Fruit fly (Drosophila melanogaster) whole organism, embryonic: ENCODE data around the gene CG31638.

ENCODE experiments used
- Ada2b ChIP-seq: fragments of 200-800 bp; sonication (Bioruptor generic); IDR thresholded peaks from 2 replicates; pipeline ENCODE4 v1.3.6; 2022; ENCODE audit warnings: missing biosample characterization, missing genetic modification characterization
- Awh ChIP-seq: fragments of 200-800 bp; sonication (Bioruptor generic); IDR thresholded peaks from 2 replicates; pipeline ENCODE4, ENCODE4 v1.3.6; 2022; ENCODE audit warnings: missing biosample characterization, missing genetic modification characterization
- C15 ChIP-seq: fragments of 200-800 bp; sonication (Bioruptor generic); IDR thresholded peaks from 3 replicates; pipeline ENCODE4 v1.3.6; 2022; ENCODE audit warnings: missing biosample characterization, missing genetic modification characterization
- CG10565 ChIP-seq: fragments of 200-800 bp; sonication (Bioruptor generic); optimal IDR thresholded peaks from 3 replicates; lab custom pipeline; 2016; ENCODE audit warnings: missing biosample characterization, mild to moderate bottlenecking, missing genetic modification characterization
- CG12236 ChIP-seq: fragments of 200-800 bp; sonication (Bioruptor generic); optimal IDR thresholded peaks from 2 replicates; lab custom pipeline; 2016; ENCODE audit warnings: missing biosample characterization, missing genetic modification characterization
- CG13287 ChIP-seq: fragments of 200-800 bp; sonication (Bioruptor generic); IDR thresholded peaks from 2 replicates; pipeline ENCODE4 v1.3.6; 2022; ENCODE audit warnings: missing biosample characterization, missing genetic modification characterization; ENCODE audit not compliant: partially characterized antibody
- CG13624 ChIP-seq: fragments of 200-800 bp; sonication (Bioruptor generic); optimal IDR thresholded peaks from 2 replicates; lab custom pipeline; 2016; ENCODE audit warnings: missing biosample characterization, missing genetic modification characterization
- CG17186 ChIP-seq: fragments of 200-800 bp; sonication (Bioruptor generic); optimal IDR thresholded peaks from 3 replicates; lab custom pipeline; 2017; ENCODE audit warnings: missing biosample characterization, missing genetic modification reagents, missing genetic modification characterization
- CG17829 ChIP-seq: fragments of 200-800 bp; optimal IDR thresholded peaks from 2 replicates; lab custom pipeline; 2019; ENCODE audit warnings: missing biosample characterization, mild to moderate bottlenecking, missing genetic modification characterization, moderate library complexity
- CG18011 ChIP-seq: fragments of 200-800 bp; sonication (Bioruptor generic); optimal IDR thresholded peaks from 2 replicates; lab custom pipeline; 2017; ENCODE audit warnings: missing biosample characterization, missing genetic modification characterization, mild to moderate bottlenecking, moderate library complexity, missing genotype
- CG18599 ChIP-seq: fragments of 200-800 bp; sonication (Bioruptor generic); optimal IDR thresholded peaks from 3 replicates; lab custom pipeline; 2017; ENCODE audit warnings: missing biosample characterization, missing genetic modification characterization, mild to moderate bottlenecking, moderate library complexity, missing genetic modification reagents
- CG32767 ChIP-seq: fragments of 200-800 bp; sonication (Bioruptor generic); IDR thresholded peaks from 2 replicates; pipeline ENCODE4 v1.3.6; 2022; ENCODE audit warnings: missing biosample characterization, missing genetic modification characterization
- CG32772 ChIP-seq: fragments of 200-800 bp; sonication (Bioruptor generic); IDR thresholded peaks from 2 replicates; pipeline ENCODE4 v1.3.6; 2022; ENCODE audit warnings: missing biosample characterization, missing genetic modification characterization
- CG3407 ChIP-seq: fragments of 200-800 bp; sonication (Bioruptor generic); optimal IDR thresholded peaks from 2 replicates; lab custom pipeline; 2018; ENCODE audit warnings: missing biosample characterization, mild to moderate bottlenecking, missing genetic modification characterization
- CG3726 ChIP-seq: fragments of 200-800 bp; sonication (Bioruptor generic); IDR thresholded peaks from 3 replicates; pipeline ENCODE4, ENCODE4 v1.3.6; 2022; ENCODE audit warnings: missing biosample characterization, missing genetic modification characterization
- CG3995 ChIP-seq: fragments of 200-800 bp; sonication (Bioruptor generic); optimal IDR thresholded peaks from 3 replicates; lab custom pipeline; 2016; ENCODE audit warnings: missing biosample characterization, missing genetic modification characterization
- CG4328 ChIP-seq: fragments of 200-800 bp; sonication (Bioruptor generic); optimal IDR thresholded peaks from 3 replicates; lab custom pipeline; 2017; ENCODE audit warnings: missing biosample characterization, missing genetic modification reagents, missing genetic modification characterization
- CG4360 ChIP-seq: fragments of 200-800 bp; sonication (Bioruptor generic); IDR thresholded peaks from 2 replicates; pipeline ENCODE4 v1.3.6; 2022; ENCODE audit warnings: missing biosample characterization, missing genetic modification characterization
- CG4854 ChIP-seq: fragments of 200-800 bp; sonication (Bioruptor generic); optimal IDR thresholded peaks from 2 replicates; lab custom pipeline; 2016; ENCODE audit warnings: missing biosample characterization, missing genetic modification characterization, inconsistent platforms
- CG5180 ChIP-seq: fragments of 200-800 bp; sonication (Bioruptor generic); optimal IDR thresholded peaks from 3 replicates; lab custom pipeline; 2017; ENCODE audit warnings: missing biosample characterization, missing genetic modification characterization, mild to moderate bottlenecking, moderate library complexity, missing genetic modification reagents
- CG6683 ChIP-seq: fragments of 200-800 bp; sonication (Bioruptor generic); optimal IDR thresholded peaks from 2 replicates; lab custom pipeline; 2017; ENCODE audit warnings: missing biosample characterization, mild to moderate bottlenecking, missing genetic modification characterization, missing genetic modification reagents
- CG6689 ChIP-seq: fragments of 200-800 bp; sonication (Bioruptor generic); IDR thresholded peaks from 2 replicates; pipeline ENCODE4 v1.3.6; 2022; ENCODE audit warnings: missing biosample characterization, missing genetic modification characterization
- CG8388 ChIP-seq: fragments of 200-800 bp; sonication (Bioruptor generic); optimal IDR thresholded peaks from 2 replicates; lab custom pipeline; 2019; ENCODE audit warnings: missing biosample characterization, mild to moderate bottlenecking, missing genetic modification characterization, moderate library complexity
- CG8765 ChIP-seq: fragments of 200-800 bp; sonication (Bioruptor generic); IDR thresholded peaks from 2 replicates; pipeline ENCODE4 v1.3.6; 2022; ENCODE audit warnings: missing biosample characterization, missing genetic modification characterization
- CHES-1-like ChIP-seq: fragments of 200-800 bp; sonication (Bioruptor generic); optimal IDR thresholded peaks from 2 replicates; lab custom pipeline; 2016; ENCODE audit warnings: missing biosample characterization, missing genetic modification characterization
- CoRest ChIP-seq: fragments of 200-800 bp; sonication (Bioruptor generic); optimal IDR thresholded peaks from 3 replicates; lab custom pipeline; 2018; ENCODE audit warnings: missing biosample characterization, mild to moderate bottlenecking, missing genetic modification characterization, moderate library complexity
- E2f2 ChIP-seq: fragments of 200-800 bp; sonication (Bioruptor generic); IDR thresholded peaks from 2 replicates; pipeline ENCODE4 v1.3.6; 2022; ENCODE audit warnings: missing biosample characterization, missing genetic modification characterization
- HLH54F ChIP-seq: fragments of 200-800 bp; sonication (Bioruptor generic); optimal IDR thresholded peaks from 3 replicates; lab custom pipeline; 2016; ENCODE audit warnings: missing biosample characterization, missing genetic modification characterization
- Jarid2 ChIP-seq: fragments of 200-800 bp; sonication (Bioruptor generic); optimal IDR thresholded peaks from 3 replicates; lab custom pipeline; 2017; ENCODE audit warnings: mild to moderate bottlenecking, missing biosample characterization, missing genetic modification reagents, missing genetic modification characterization
- Myb ChIP-seq: fragments of 200-800 bp; sonication (Bioruptor generic); optimal IDR thresholded peaks from 2 replicates; lab custom pipeline; 2016; ENCODE audit warnings: missing biosample characterization, missing genetic modification characterization
- Neu2 ChIP-seq: fragments of 200-800 bp; sonication (Bioruptor generic); optimal IDR thresholded peaks from 3 replicates; lab custom pipeline; 2016; ENCODE audit warnings: missing biosample characterization, missing genetic modification characterization, borderline replicate concordance
- Nf-YA ChIP-seq: fragments of 200-800 bp; sonication (Bioruptor generic); IDR thresholded peaks from 2 replicates; pipeline ENCODE4 v1.3.6; 2022; ENCODE audit warnings: missing biosample characterization, missing genetic modification characterization
- Sox100B ChIP-seq: fragments of 200-800 bp; sonication (Bioruptor generic); optimal IDR thresholded peaks from 3 replicates; lab custom pipeline; 2018; ENCODE audit warnings: missing biosample characterization, mild to moderate bottlenecking, missing genetic modification characterization
- Sry-β ChIP-seq: fragments of 200-800 bp; sonication (Bioruptor generic); optimal IDR thresholded peaks from 2 replicates; lab custom pipeline; 2018; ENCODE audit warnings: missing biosample characterization, mild to moderate bottlenecking, missing genetic modification characterization, moderate library complexity
- TFAM ChIP-seq: fragments of 200-800 bp; sonication (Bioruptor generic); optimal IDR thresholded peaks from 2 replicates; lab custom pipeline; 2017; ENCODE audit warnings: missing biosample characterization, missing genetic modification characterization, inconsistent platforms
- Tbp ChIP-seq: fragments of >200 bp; optimal IDR thresholded peaks from 2 replicates; lab custom pipeline; 2018; ENCODE audit warnings: missing biosample characterization, missing genetic modification characterization
- Xbp1 ChIP-seq: fragments of 200-800 bp; sonication (Bioruptor generic); optimal IDR thresholded peaks from 3 replicates; lab custom pipeline; 2016; ENCODE audit warnings: missing biosample characterization, mild to moderate bottlenecking, missing genetic modification characterization
- Xrp1 ChIP-seq: fragments of 200-800 bp; sonication (Bioruptor generic); IDR thresholded peaks from 2 replicates; pipeline ENCODE4 v1.3.6; 2022; ENCODE audit warnings: missing biosample characterization, missing genetic modification characterization
- YL-1 ChIP-seq: fragments of 200-800 bp; sonication (Bioruptor generic); optimal IDR thresholded peaks from 3 replicates; lab custom pipeline; 2017; ENCODE audit warnings: missing biosample characterization, mild to moderate bottlenecking, missing genetic modification characterization
- bab2 ChIP-seq: fragments of 200-800 bp; sonication (Bioruptor generic); optimal IDR thresholded peaks from 2 replicates; lab custom pipeline; 2016; ENCODE audit warnings: missing biosample characterization, missing genetic modification characterization
- dimm ChIP-seq: fragments of 200-800 bp; sonication (Bioruptor generic); IDR thresholded peaks from 2 replicates; pipeline ENCODE4 v1.3.6; 2022; ENCODE audit warnings: missing biosample characterization, missing genetic modification characterization
- mam ChIP-seq: fragments of 200-800 bp; sonication (Bioruptor generic); optimal IDR thresholded peaks from 3 replicates; lab custom pipeline; 2016; ENCODE audit warnings: missing biosample characterization, missing genetic modification characterization
- phol ChIP-seq: fragments of 200-800 bp; sonication (Bioruptor generic); optimal IDR thresholded peaks from 3 replicates; lab custom pipeline; 2018; ENCODE audit warnings: missing biosample characterization, mild to moderate bottlenecking, missing genetic modification characterization, moderate library complexity
- pum ChIP-seq: fragments of 200-800 bp; sonication (Bioruptor generic); optimal IDR thresholded peaks from 2 replicates; lab custom pipeline; 2016; ENCODE audit warnings: missing biosample characterization, missing genetic modification characterization
- repo ChIP-seq: fragments of 200-800 bp; sonication (Bioruptor generic); optimal IDR thresholded peaks from 2 replicates; lab custom pipeline; 2016; ENCODE audit warnings: missing biosample characterization, missing genetic modification characterization
- sc ChIP-seq, 3 experiments: fragments of >200 bp in 2 of 3; fragments of 200-800 bp in 1 of 3; sonication (Bioruptor generic) in 1 of 3; optimal IDR thresholded peaks; 2 replicates in 2 of 3; 3 replicates in 1 of 3; lab custom pipeline; 2017; ENCODE audit warnings: mild to moderate bottlenecking in 1 of 3, missing biosample characterization in 1 of 3, missing genetic modification characterization in 1 of 3, missing genetic modification reagents in 1 of 3
- sisA ChIP-seq: fragments of 200-800 bp; sonication (Bioruptor generic); IDR thresholded peaks from 2 replicates; pipeline ENCODE4 v1.3.6; 2022; ENCODE audit warnings: missing biosample characterization, missing genetic modification characterization
- tx ChIP-seq: fragments of 200-800 bp; sonication (Bioruptor generic); optimal IDR thresholded peaks from 2 replicates; lab custom pipeline; 2016; ENCODE audit warnings: missing biosample characterization, missing genetic modification characterization

The CG31638 gene

dm6 chr2L:6473076-6474037 lies 17.5 kb upstream of the CG31638 start, which contains the start of gene mmy (continued):
- no peak for TF ChIP-seq TFAM (GFP tag; lab: Kevin White, UChicago)
- no peak for TF ChIP-seq sisA (GFP tag; lab: Robert Waterston, UW)
- TF ChIP-seq CG32767, result 0 out of 2 replicates have a peak, but pooled peaks have one; percentile 9
- TF ChIP-seq CG3726, result no peak
- no peak for TF ChIP-seq CG12236 (GFP tag; lab: Kevin White, UChicago)
- no peak for TF ChIP-seq Neu2
- TF ChIP-seq CG8388, result peak; percentile 78
- no peak; the same call in 1 of the 2 replicates for TF ChIP-seq CG8765 (GFP tag; lab: Robert Waterston, UW)
- TF ChIP-seq CG17186 (GFP tag; lab: Kevin White, UChicago), result peak; percentile 23
- no peak for TF ChIP-seq Tbp
- TF ChIP-seq YL-1 (GFP tag; lab: Kevin White, UChicago), result peak; percentile 29
- TF ChIP-seq CHES-1-like (GFP tag; lab: Kevin White, UChicago), result peak; percentile 79
- TF ChIP-seq CG10565 (GFP tag; lab: Kevin White, UChicago), result no peak
- TF ChIP-seq CoRest (tag; lab: Kevin White, UChicago), result peak; percentile 69
- TF ChIP-seq Ada2b (GFP tag; lab: Robert Waterston, UW), result no peak
- TF ChIP-seq CG18011 (GFP tag; lab: Kevin White, UChicago), result no peak
- peak; percentile 18 for TF ChIP-seq Xbp1 (GFP tag; lab: Kevin White, UChicago)
- peak; percentile 39 for TF ChIP-seq Sox100B (GFP tag; lab: Kevin White, UChicago)
- no peak for TF ChIP-seq sc (optimal IDR thresholded peaks at IDR 0.05; lab: Kevin White, UChicago)
- TF ChIP-seq sc (GFP tag; optimal IDR thresholded peaks at IDR 0.05; lab: Kevin White, UChicago), result no peak
- no peak for TF ChIP-seq CG3407
- TF ChIP-seq phol, result peak; percentile 64
- TF ChIP-seq repo (GFP tag; lab: Kevin White, UChicago), result peak; percentile 20
- TF ChIP-seq E2f2, result peak; percentile 45; the same call in 1 of the 2 replicates
- peak; percentile 66 for TF ChIP-seq CG18599 (GFP tag; lab: Kevin White, UChicago)
- TF ChIP-seq CG17829 (tag; lab: Kevin White, UChicago), result peak; percentile 14
- peak; percentile 68 for TF ChIP-seq CG13624
- TF ChIP-seq CG6689 (GFP tag; lab: Robert Waterston, UW), result peak; percentile 48; the same call in 1 of the 2 replicates
- TF ChIP-seq CG4360 (GFP tag; lab: Robert Waterston, UW), result peak; percentile 82
- TF ChIP-seq CG3995 (GFP tag; lab: Kevin White, UChicago), result no peak
- TF ChIP-seq pum, result no peak
- no peak for TF ChIP-seq dimm
- no peak for TF ChIP-seq CG4854 (GFP tag; lab: Kevin White, UChicago)
- no peak for TF ChIP-seq Nf-YA (GFP tag; lab: Robert Waterston, UW)
- peak; percentile 18 for TF ChIP-seq tx (GFP tag; lab: Kevin White, UChicago)
- peak; percentile 55 for TF ChIP-seq CG13287 (GFP tag; lab: Robert Waterston, UW)
- no peak for TF ChIP-seq bab2 (GFP tag; lab: Kevin White, UChicago)
- TF ChIP-seq Xrp1, result peak; percentile 45; the same call in 1 of the 2 replicates
- peak; percentile 71 for TF ChIP-seq Jarid2 (GFP tag; lab: Kevin White, UChicago)
- peak; percentile 38 for TF ChIP-seq Sry-β (GFP tag; lab: Kevin White, UChicago)
- peak; percentile 33 for TF ChIP-seq Myb (GFP tag; lab: Kevin White, UChicago)
- peak; percentile 54; the same call in 1 of the 2 replicates for TF ChIP-seq CG32772 (GFP tag; lab: Robert Waterston, UW)
- 0 out of 2 replicates have a peak, but pooled peaks have one; percentile 21 for TF ChIP-seq Awh (GFP tag; lab: Robert Waterston, UW)
- no peak for TF ChIP-seq CG6683 (GFP tag; lab: Kevin White, UChicago)
- peak; percentile 43 for TF ChIP-seq CG4328
- no peak for TF ChIP-seq CG5180 (GFP tag; lab: Kevin White, UChicago)
- peak; percentile 32 for TF ChIP-seq HLH54F (GFP tag; lab: Kevin White, UChicago)
- no peak for TF ChIP-seq C15 (GFP tag; lab: Robert Waterston, UW)
- TF ChIP-seq mam (GFP tag; lab: Kevin White, UChicago), result peak; percentile 19
